5 worm cellular contexts compared by ENCODE assay signal in the genomic region with DNA sequence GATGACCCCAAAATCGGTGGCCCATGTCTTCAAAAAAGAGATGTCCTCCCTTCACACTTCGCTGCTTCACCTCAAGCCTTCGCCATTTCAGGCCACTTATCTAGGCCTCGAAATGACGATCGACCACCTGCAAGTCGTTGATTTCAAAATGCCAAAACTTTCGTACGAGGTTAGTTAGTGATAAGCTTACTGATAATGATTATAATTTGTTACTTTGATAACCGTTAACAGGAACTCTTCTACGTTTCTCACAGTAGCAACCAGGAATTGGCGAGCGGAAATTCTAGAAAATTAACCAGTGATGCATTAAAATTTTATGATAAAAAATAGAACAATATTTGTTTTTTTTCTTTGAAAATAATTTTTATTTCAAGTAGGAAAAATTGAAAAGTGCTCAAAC.
TF ChIP-seq lines count a peak whose summit lies in the region.

No protein-coding gene starts in this region.

TF ChIP-seq in whole organism, L1 larva, 84 proteins besides CTCF, POLR2A, EP300 and RAD21:
- TF ChIP-seq efl-1 (optimal IDR thresholded peaks at IDR 0.05; lab: Kevin White, UChicago) (no peak), efl-1 (GFP tag; optimal IDR thresholded peaks at IDR 0.05 in 1 of 2; lab: Kevin White, UChicago) (peak in 1 of 2 experiments; percentile 88), alr-1 (tag; optimal IDR thresholded peaks at IDR 0.05; lab: Kevin White, UChicago; ENCODE audit: borderline replicate concordance) (no peak), elt-2 (tag; optimal IDR thresholded peaks at IDR 0.05; lab: Kevin White, UChicago) (peak; percentile 73), ets-5 (GFP tag; IDR thresholded peaks at IDR 0.05; lab: Robert Waterston, UW) (no peak)

TF ChIP-seq in whole organism, L2 larva, 48 proteins besides CTCF, POLR2A, EP300 and RAD21:
- TF ChIP-seq nhr-25 (tag; optimal IDR thresholded peaks at IDR 0.05; lab: Kevin White, UChicago) (no peak), fos-1 (tag; optimal IDR thresholded peaks at IDR 0.05; lab: Kevin White, UChicago) (peak; percentile 79)

TF ChIP-seq in whole organism, L3 larva, 47 proteins besides CTCF, POLR2A, EP300 and RAD21:
- TF ChIP-seq fkh-2 (tag; optimal IDR thresholded peaks at IDR 0.05; lab: Kevin White, UChicago) (no peak), eor-1 (tag; optimal IDR thresholded peaks at IDR 0.05; lab: Kevin White, UChicago) (no peak), elt-2 (tag; optimal IDR thresholded peaks at IDR 0.05; lab: Kevin White, UChicago) (peak; percentile 78), lsy-12 (tag; optimal IDR thresholded peaks at IDR 0.05; lab: Kevin White, UChicago) (no peak)

TF ChIP-seq in whole organism, L4 larva, 104 proteins besides CTCF, POLR2A, EP300 and RAD21:
- TF ChIP-seq T26A8.4 (GFP tag; IDR thresholded peaks at IDR 0.05; lab: Robert Waterston, UW) (no peak), dmd-6 (GFP tag; IDR thresholded peaks at IDR 0.05; lab: Robert Waterston, UW) (0 out of 2 replicates have a peak, but pooled peaks have one; percentile 33), hlh-11 (tag; optimal IDR thresholded peaks at IDR 0.05; lab: Kevin White, UChicago) (peak; percentile 16), aha-1 (tag; lab: Kevin White, UChicago) (peak; percentile 38), hlh-30 (tag; optimal IDR thresholded peaks at IDR 0.05; lab: Kevin White, UChicago; ENCODE audit: insufficient read depth) (no peak), zip-2 (tag; optimal IDR thresholded peaks at IDR 0.05; lab: Kevin White, UChicago) (no peak), mes-2 (tag; optimal IDR thresholded peaks at IDR 0.05; lab: Kevin White, UChicago; ENCODE audit: poor library complexity, severe bottlenecking) (no peak), lin-15B (tag; optimal IDR thresholded peaks at IDR 0.05; lab: Kevin White, UChicago) (no peak), nhr-111 (GFP tag; optimal IDR thresholded peaks at IDR 0.05; lab: Kevin White, UChicago) (no peak), nhr-25 (tag; optimal IDR thresholded peaks at IDR 0.05; lab: Kevin White, UChicago; ENCODE audit: borderline replicate concordance, insufficient read depth) (no peak), mdt-29 (GFP tag; IDR thresholded peaks at IDR 0.05; lab: Robert Waterston, UW) (no peak), nhr-28 (tag; optimal IDR thresholded peaks at IDR 0.05; lab: Kevin White, UChicago) (peak; percentile 13), pqm-1 (tag; optimal IDR thresholded peaks at IDR 0.05; lab: Kevin White, UChicago) (peak; percentile 56), zip-11 (GFP tag; IDR thresholded peaks at IDR 0.05; lab: Robert Waterston, UW) (no peak), ceh-44 (GFP tag; IDR thresholded peaks at IDR 0.05; lab: Robert Waterston, UW) (no peak), dve-1 (tag; optimal IDR thresholded peaks at IDR 0.05; lab: Kevin White, UChicago; ENCODE audit: insufficient read depth) (peak; percentile 7), jun-1 (tag; optimal IDR thresholded peaks at IDR 0.05; lab: Kevin White, UChicago) (no peak), unc-62 (GFP tag; optimal IDR thresholded peaks at IDR 0.05 in 1 of 2; lab: Kevin White, UChicago) (no peak), unc-62 (tag; optimal IDR thresholded peaks at IDR 0.05; lab: Kevin White, UChicago) (no peak), daf-16 (GFP tag; optimal IDR thresholded peaks at IDR 0.05; lab: Kevin White, UChicago) (no peak), daf-16 (tag; optimal IDR thresholded peaks at IDR 0.05; lab: Kevin White, UChicago) (peak; percentile 10), saeg-2 (GFP tag; IDR thresholded peaks at IDR 0.05; lab: Robert Waterston, UW) (no peak), madf-9 (GFP tag; conservative IDR thresholded peaks at IDR 0.05; lab: Robert Waterston, UW) (no peak), pha-4 (GFP tag; IDR thresholded peaks at IDR 0.05; lab: Robert Waterston, UW) (no peak), pha-4 (tag; optimal IDR thresholded peaks at IDR 0.05; lab: Kevin White, UChicago) (no peak), ctbp-1 (GFP tag; IDR thresholded peaks at IDR 0.05; lab: Robert Waterston, UW) (no peak), nhr-11 (tag; optimal IDR thresholded peaks at IDR 0.05; lab: Kevin White, UChicago) (no peak)

TF ChIP-seq in whole organism, young adult, 124 proteins besides CTCF, POLR2A, EP300 and RAD21:
- peak; percentile 16 for TF ChIP-seq nhr-80 (tag; optimal IDR thresholded peaks at IDR 0.05; lab: Kevin White, UChicago)
- no peak for TF ChIP-seq hmg-1.2 (GFP tag; IDR thresholded peaks at IDR 0.05; lab: Robert Waterston, UW)
